Fruit fly (Drosophila melanogaster) whole organism, prepupa: ENCODE results near the gene Pex7.

ENCODE experiments used
- Blimp-1 ChIP-seq: fragments of 200-800 bp; sonication (Bioruptor generic); optimal IDR thresholded peaks from 3 replicates; lab custom pipeline; 2017; ENCODE audit warnings: missing biosample characterization, missing genetic modification characterization, mild to moderate bottlenecking, moderate library complexity, missing genetic modification reagents
- CG10631 ChIP-seq: fragments of 200-800 bp; sonication (Bioruptor generic); optimal IDR thresholded peaks from 2 replicates; lab custom pipeline; 2016; ENCODE audit warnings: missing biosample characterization, missing genetic modification characterization
- CG11294 ChIP-seq: fragments of 200-800 bp; sonication (Bioruptor generic); IDR thresholded peaks from 2 replicates; pipeline ENCODE4 v1.3.6; 2022; ENCODE audit warnings: missing biosample characterization, missing genetic modification characterization
- CG11762 ChIP-seq: fragments of 200-800 bp; sonication (Bioruptor generic); optimal IDR thresholded peaks from 3 replicates; lab custom pipeline; 2016; ENCODE audit warnings: missing biosample characterization, missing genetic modification characterization; ENCODE audit not compliant: insufficient read depth
- CG11902 ChIP-seq: fragments of 200-800 bp; sonication (Bioruptor generic); optimal IDR thresholded peaks from 3 replicates; lab custom pipeline; 2016; ENCODE audit warnings: missing biosample characterization, missing genetic modification characterization
- CG15336 ChIP-seq: fragments of 200-800 bp; sonication (Bioruptor generic); IDR thresholded peaks from 2 replicates; pipeline ENCODE4 v1.3.6; 2022; ENCODE audit warnings: missing biosample characterization, missing genetic modification characterization
- CG16779 ChIP-seq: fragments of 200-800 bp; sonication (Bioruptor generic); optimal IDR thresholded peaks from 3 replicates; lab custom pipeline; 2017; ENCODE audit warnings: missing biosample characterization, mild to moderate bottlenecking, missing genetic modification characterization
- CG3032 ChIP-seq: fragments of 200-800 bp; optimal IDR thresholded peaks from 2 replicates; lab custom pipeline; 2019; ENCODE audit warnings: missing biosample characterization, mild to moderate bottlenecking, missing genetic modification characterization, moderate library complexity
- CG31627 ChIP-seq: fragments of 200-800 bp; sonication (Bioruptor generic); optimal IDR thresholded peaks from 3 replicates; lab custom pipeline; 2016; ENCODE audit warnings: missing biosample characterization, missing genetic modification characterization
- CG32006 ChIP-seq: fragments of 200-800 bp; sonication (Bioruptor generic); optimal IDR thresholded peaks from 3 replicates; lab custom pipeline; 2017; ENCODE audit warnings: missing biosample characterization, mild to moderate bottlenecking, missing genetic modification characterization
- CG34406 ChIP-seq: fragments of 200-800 bp; sonication (Bioruptor generic); optimal IDR thresholded peaks from 3 replicates; lab custom pipeline; 2016; ENCODE audit warnings: missing biosample characterization, missing genetic modification characterization
- CG3919 ChIP-seq: fragments of 200-800 bp; sonication (Bioruptor generic); optimal IDR thresholded peaks from 3 replicates; lab custom pipeline; 2016; ENCODE audit warnings: missing biosample characterization, missing genetic modification characterization
- CG6163 ChIP-seq: fragments of 200-800 bp; sonication (Bioruptor generic); IDR thresholded peaks from 3 replicates; pipeline ENCODE4 v1.3.6; 2022; ENCODE audit warnings: missing biosample characterization, missing genetic modification characterization
- CG6276 ChIP-seq: fragments of 200-800 bp; sonication (Bioruptor generic); optimal IDR thresholded peaks from 2 replicates; lab custom pipeline; 2017; ENCODE audit warnings: missing biosample characterization, mild to moderate bottlenecking, missing genetic modification characterization
- CG6792 ChIP-seq: fragments of 200-800 bp; sonication (Bioruptor generic); optimal IDR thresholded peaks from 3 replicates; lab custom pipeline; 2016; ENCODE audit warnings: missing biosample characterization, missing genetic modification characterization
- CG8119 ChIP-seq: fragments of 200-800 bp; sonication (Bioruptor generic); IDR thresholded peaks from 3 replicates; pipeline ENCODE4 v1.3.6; 2022; ENCODE audit warnings: missing biosample characterization, missing genetic modification characterization
- CG8319 ChIP-seq: fragments of 200-800 bp; sonication (Bioruptor generic); optimal IDR thresholded peaks from 3 replicates; lab custom pipeline; 2016; ENCODE audit warnings: missing biosample characterization, missing genetic modification characterization
- CG8632 ChIP-seq: fragments of 200-800 bp; sonication (Bioruptor generic); optimal IDR thresholded peaks from 3 replicates; lab custom pipeline; 2016; ENCODE audit warnings: missing biosample characterization, missing genetic modification characterization
- Eip75B ChIP-seq: fragments of 200-800 bp; sonication (Bioruptor generic); optimal IDR thresholded peaks from 3 replicates; lab custom pipeline; 2016; ENCODE audit warnings: missing biosample characterization, missing genetic modification characterization
- Eip78C ChIP-seq: fragments of 200-800 bp; sonication (Bioruptor generic); peaks from one replicate; lab custom pipeline; 2016; ENCODE audit warnings: missing biosample characterization, missing genetic modification characterization
- Eip93F ChIP-seq: fragments of 200-800 bp; sonication (Bioruptor generic); optimal IDR thresholded peaks from 2 replicates; lab custom pipeline; 2016; ENCODE audit warnings: missing biosample characterization, mild to moderate bottlenecking, missing genetic modification characterization
- Ets21C ChIP-seq: fragments of 200-800 bp; sonication (Bioruptor generic); optimal IDR thresholded peaks from 3 replicates; lab custom pipeline; 2016; ENCODE audit warnings: missing biosample characterization, missing genetic modification characterization
- Ets96B ChIP-seq: fragments of 200-800 bp; optimal IDR thresholded peaks from 2 replicates; lab custom pipeline; 2019; ENCODE audit warnings: missing biosample characterization, mild to moderate bottlenecking, missing genetic modification characterization, moderate library complexity
- Hr38 ChIP-seq: sonication (Bioruptor generic); optimal IDR thresholded peaks from 2 replicates; lab custom pipeline; 2016; ENCODE audit warnings: missing biosample characterization, missing genetic modification characterization
- Hr39 ChIP-seq: fragments of 200-800 bp; sonication (Bioruptor generic); optimal IDR thresholded peaks from 2 replicates; lab custom pipeline; 2016; ENCODE audit warnings: missing biosample characterization, missing genetic modification characterization
- Hr4 ChIP-seq: fragments of 200-800 bp; sonication (Bioruptor generic); optimal IDR thresholded peaks from 3 replicates; lab custom pipeline; 2016; ENCODE audit warnings: missing biosample characterization, missing genetic modification characterization
- Lpt ChIP-seq: fragments of 200-800 bp; sonication (Bioruptor generic); optimal IDR thresholded peaks from 3 replicates; lab custom pipeline; 2016; ENCODE audit warnings: missing biosample characterization, missing genetic modification characterization
- Met ChIP-seq: fragments of 200-800 bp; sonication (Bioruptor generic); optimal IDR thresholded peaks from 3 replicates; lab custom pipeline; 2016; ENCODE audit warnings: missing biosample characterization, missing genetic modification characterization
- OdsH ChIP-seq: fragments of 200-800 bp; sonication (Bioruptor generic); optimal IDR thresholded peaks from 3 replicates; lab custom pipeline; 2016; ENCODE audit warnings: missing biosample characterization, missing genetic modification characterization
- Smox ChIP-seq: fragments of 200-800 bp; sonication (Bioruptor generic); optimal IDR thresholded peaks from 3 replicates; lab custom pipeline; 2016; ENCODE audit warnings: missing biosample characterization, missing genetic modification characterization
- Sox102F ChIP-seq: fragments of 200-800 bp; sonication (Bioruptor generic); optimal IDR thresholded peaks from 2 replicates; lab custom pipeline; 2016; ENCODE audit warnings: missing biosample characterization, mild to moderate bottlenecking, missing genetic modification characterization
- Sox14 ChIP-seq: fragments of 200-800 bp; sonication (Bioruptor generic); optimal IDR thresholded peaks from 3 replicates; lab custom pipeline; 2016; ENCODE audit warnings: missing biosample characterization, missing genetic modification characterization
- Sox15 ChIP-seq: fragments of 200-800 bp; sonication (Bioruptor generic); optimal IDR thresholded peaks from 3 replicates; lab custom pipeline; 2016; ENCODE audit warnings: missing biosample characterization, missing genetic modification characterization
- achi ChIP-seq: fragments of 200-800 bp; sonication (Bioruptor generic); optimal IDR thresholded peaks from 3 replicates; lab custom pipeline; 2016; ENCODE audit warnings: missing biosample characterization, missing genetic modification characterization
- acj6 ChIP-seq: fragments of 200-800 bp; sonication (Bioruptor generic); optimal IDR thresholded peaks from 3 replicates; lab custom pipeline; 2016; ENCODE audit warnings: missing biosample characterization, missing genetic modification characterization
- cyc ChIP-seq: fragments of 200-800 bp; sonication (Bioruptor generic); optimal IDR thresholded peaks from 3 replicates; lab custom pipeline; 2016; ENCODE audit warnings: missing biosample characterization, missing genetic modification characterization
- dac ChIP-seq: fragments of 200-800 bp; sonication (Bioruptor generic); optimal IDR thresholded peaks from 2 replicates; lab custom pipeline; 2017; ENCODE audit warnings: missing biosample characterization, mild to moderate bottlenecking, missing genetic modification characterization
- dsx ChIP-seq: fragments of 200-800 bp; optimal IDR thresholded peaks from 3 replicates; lab custom pipeline; 2019; ENCODE audit warnings: missing biosample characterization, mild to moderate bottlenecking, missing genetic modification characterization, moderate library complexity; ENCODE audit not compliant: poor library complexity, severe bottlenecking
- eg ChIP-seq: fragments of 200-800 bp; sonication (Bioruptor generic); IDR thresholded peaks from 3 replicates; pipeline ENCODE4 v1.3.6; 2022; ENCODE audit warnings: missing biosample characterization, missing genetic modification characterization
- esn ChIP-seq: fragments of 200-800 bp; sonication (Bioruptor generic); optimal IDR thresholded peaks from 2 replicates; lab custom pipeline; 2016; ENCODE audit warnings: missing biosample characterization, mild to moderate bottlenecking, missing genetic modification characterization, moderate library complexity
- fd59A ChIP-seq: fragments of 200-800 bp; sonication (Bioruptor generic); optimal IDR thresholded peaks from 2 replicates; lab custom pipeline; 2017; ENCODE audit warnings: missing biosample characterization, mild to moderate bottlenecking, missing genetic modification characterization, missing genetic modification reagents
- fd85E ChIP-seq: fragments of 200-800 bp; sonication (Bioruptor generic); optimal IDR thresholded peaks from 3 replicates; lab custom pipeline; 2016; ENCODE audit warnings: missing biosample characterization, missing genetic modification characterization
- fkh ChIP-seq: fragments of 200-800 bp; sonication (Bioruptor generic); optimal IDR thresholded peaks from 3 replicates; lab custom pipeline; 2017; ENCODE audit warnings: missing biosample characterization, mild to moderate bottlenecking, missing genetic modification characterization, moderate library complexity
- lz ChIP-seq: fragments of 200-800 bp; sonication (Bioruptor generic); optimal IDR thresholded peaks from 3 replicates; lab custom pipeline; 2016; ENCODE audit warnings: missing biosample characterization, missing genetic modification characterization
- net ChIP-seq: fragments of 200-800 bp; sonication (Bioruptor generic); optimal IDR thresholded peaks from 3 replicates; lab custom pipeline; 2016; ENCODE audit warnings: missing biosample characterization, missing genetic modification characterization
- pdm3 ChIP-seq: fragments of 200-800 bp; sonication (Bioruptor generic); optimal IDR thresholded peaks from 3 replicates; lab custom pipeline; 2016; ENCODE audit warnings: missing biosample characterization, missing genetic modification characterization
- salr ChIP-seq, 2 experiments: fragments of 200-800 bp; sonication (Bioruptor generic); optimal IDR thresholded peaks; 3 replicates each; lab custom pipeline; 2016 to 2018; ENCODE audit warnings: missing biosample characterization in 2 of 2, missing genetic modification characterization in 2 of 2, mild to moderate bottlenecking in 1 of 2
- spab ChIP-seq: fragments of 200-800 bp; sonication (Bioruptor generic); optimal IDR thresholded peaks from 2 replicates; lab custom pipeline; 2017; ENCODE audit warnings: missing biosample characterization, mild to moderate bottlenecking, missing genetic modification characterization, missing genetic modification reagents
- svp ChIP-seq: fragments of 200-800 bp; sonication (Bioruptor generic); peaks from one replicate; lab custom pipeline; 2016; ENCODE audit warnings: missing biosample characterization, missing genetic modification characterization
- topi ChIP-seq: fragments of 200-800 bp; sonication (Bioruptor generic); optimal IDR thresholded peaks from 3 replicates; lab custom pipeline; 2016; ENCODE audit warnings: missing biosample characterization, missing genetic modification characterization
- vri ChIP-seq: fragments of 200-800 bp; sonication (Bioruptor generic); optimal IDR thresholded peaks from 3 replicates; lab custom pipeline; 2016; ENCODE audit warnings: missing biosample characterization, mild to moderate bottlenecking, missing genetic modification characterization

Gene Pex7

DNA sequence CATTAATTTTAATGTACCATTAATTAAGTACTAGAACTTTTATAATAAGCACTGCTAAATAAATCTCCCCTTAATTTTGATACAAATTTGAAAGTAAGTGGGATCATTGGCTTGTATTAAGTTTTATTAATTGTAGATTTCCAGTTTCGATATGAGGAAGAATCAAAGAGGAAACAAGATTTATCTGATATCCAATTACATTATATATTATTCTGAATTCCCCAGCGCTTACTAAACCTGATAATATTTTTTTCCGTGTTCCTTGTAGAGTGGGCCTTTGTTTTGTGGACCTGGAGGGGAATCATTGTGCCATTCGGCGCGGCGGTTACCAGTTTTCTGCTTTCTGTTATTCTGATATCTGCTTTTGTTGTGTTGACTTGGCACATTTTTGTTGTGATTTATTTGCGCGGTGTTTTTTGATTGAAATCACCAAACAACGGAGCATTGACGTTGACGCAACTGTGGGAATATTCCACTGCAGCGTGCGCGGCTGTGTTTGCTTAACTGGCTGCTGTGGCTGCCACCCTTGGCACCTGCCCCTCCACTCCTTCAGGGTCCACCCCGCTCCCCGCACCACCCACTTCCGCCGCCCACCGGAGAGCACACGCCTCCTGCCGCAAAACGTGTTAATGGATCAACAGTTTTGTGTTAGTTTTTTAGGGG lies 37.6 kb downstream of the Pex7 start:
- TF ChIP-seq CG11762 (GFP tag; lab: Kevin White, UChicago) (no peak), CG32006 (GFP tag; lab: Kevin White, UChicago) (peak; percentile 31), CG3032 (tag; lab: Kevin White, UChicago) (no peak), OdsH (peak; percentile 12), CG16779 (no peak), Eip75B (GFP tag; lab: Kevin White, UChicago) (no peak), Sox102F (GFP tag; lab: Kevin White, UChicago) (peak; percentile 14), dsx (no peak), Hr4 (GFP tag; lab: Kevin White, UChicago) (peak; percentile 12), CG8319 (GFP tag; lab: Kevin White, UChicago) (no peak), CG3919 (GFP tag; lab: Kevin White, UChicago) (peak; percentile 7), CG31627 (peak; percentile 52), Eip78C (GFP tag; lab: Kevin White, UChicago) (no peak), svp (GFP tag; lab: Kevin White, UChicago) (peak; percentile 6), Hr38 (GFP tag; lab: Kevin White, UChicago) (no peak), CG6276 (GFP tag; lab: Kevin White, UChicago) (no peak), Eip93F (no peak), cyc (peak; percentile 20), CG10631 (GFP tag; lab: Kevin White, UChicago) (peak; percentile 43), fd85E (GFP tag; lab: Kevin White, UChicago) (no peak), Smox (peak; percentile 66), Ets96B (tag; lab: Kevin White, UChicago) (no peak), esn (GFP tag; lab: Kevin White, UChicago) (peak; percentile 67), topi (GFP tag; lab: Kevin White, UChicago) (peak; percentile 1), Ets21C (peak; percentile 23), CG6792 (GFP tag; lab: Kevin White, UChicago) (peak; percentile 32), Sox15 (GFP tag; lab: Kevin White, UChicago) (peak; percentile 27), CG11902 (GFP tag; lab: Kevin White, UChicago) (no peak), vri (GFP tag; lab: Kevin White, UChicago) (peak; percentile 57), fkh (peak; percentile 86), salr (GFP tag; optimal IDR thresholded peaks at IDR 0.05; lab: Kevin White, UChicago) (peak in 1 of 2 experiments; percentile 18), CG15336 (no peak), dac (GFP tag; lab: Kevin White, UChicago) (no peak), CG11294 (GFP tag; lab: Robert Waterston, UW) (no peak), spab (GFP tag; lab: Kevin White, UChicago) (no peak), Met (GFP tag; lab: Kevin White, UChicago) (peak; percentile 60), lz (GFP tag; lab: Kevin White, UChicago) (peak; percentile 48), achi (peak; percentile 37), Lpt (GFP tag; lab: Kevin White, UChicago) (no peak), CG6163 (GFP tag; lab: Robert Waterston, UW) (0 out of 3 replicates have a peak, but pooled peaks have one; percentile 20), net (peak; percentile 15), acj6 (GFP tag; lab: Kevin White, UChicago) (peak; percentile 52), eg (GFP tag; lab: Robert Waterston, UW) (no peak), pdm3 (GFP tag; lab: Kevin White, UChicago) (peak; percentile 23), fd59A (GFP tag; lab: Kevin White, UChicago) (no peak), Blimp-1 (GFP tag; lab: Kevin White, UChicago) (no peak), CG8632 (GFP tag; lab: Kevin White, UChicago) (peak; percentile 36), Hr39 (peak; percentile 56), CG34406 (GFP tag; lab: Kevin White, UChicago) (peak; percentile 38), Sox14 (GFP tag; lab: Kevin White, UChicago) (peak; percentile 37), CG8119 (GFP tag; lab: Robert Waterston, UW) (no peak)
